Worm (Caenorhabditis elegans) whole organism, dauer: Measurements from ENCODE around the gene K07F5.15.
"Not testable (repeated sequence)": the region's sequence is repeated elsewhere in the genome, so short reads cannot be mapped to it uniquely, and the experiment has no call there.

Source experiments
- unc-62 ChIP-seq: sonication (generic microtip); optimal IDR thresholded peaks from 2 replicates; lab custom pipeline; 2017; ENCODE audit warnings: missing biosample characterization, missing genetic modification reagents, missing genetic modification characterization

K07F5.15 gene

DNA sequence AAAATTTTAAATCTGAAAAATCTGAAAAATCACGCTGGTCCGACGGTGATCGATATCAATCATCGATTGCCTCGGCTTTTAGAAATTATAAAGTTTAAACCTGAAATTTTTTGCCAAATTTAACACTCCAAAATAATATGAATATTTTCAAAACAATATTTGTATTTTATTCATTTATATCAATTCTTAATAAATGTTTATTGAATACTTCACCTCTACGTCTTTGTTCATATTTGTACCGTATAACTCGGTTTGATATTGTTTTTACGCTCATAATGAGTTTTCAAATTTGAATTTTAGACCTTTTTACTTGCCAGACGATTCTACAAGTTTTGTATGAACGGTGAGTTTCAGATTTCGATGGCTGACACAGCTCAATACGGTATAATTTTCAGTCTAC is at the start of gene K07F5.15, which contains the start of gene K07F5.22:
Gene K07F5.15 (plus strand): TSS at position 301 of the 400 bp plus-strand sequence.
Gene K07F5.22 (plus strand): TSS at position 301 of the 400 bp plus-strand sequence.
- TF ChIP-seq unc-62: no peak

DNA sequence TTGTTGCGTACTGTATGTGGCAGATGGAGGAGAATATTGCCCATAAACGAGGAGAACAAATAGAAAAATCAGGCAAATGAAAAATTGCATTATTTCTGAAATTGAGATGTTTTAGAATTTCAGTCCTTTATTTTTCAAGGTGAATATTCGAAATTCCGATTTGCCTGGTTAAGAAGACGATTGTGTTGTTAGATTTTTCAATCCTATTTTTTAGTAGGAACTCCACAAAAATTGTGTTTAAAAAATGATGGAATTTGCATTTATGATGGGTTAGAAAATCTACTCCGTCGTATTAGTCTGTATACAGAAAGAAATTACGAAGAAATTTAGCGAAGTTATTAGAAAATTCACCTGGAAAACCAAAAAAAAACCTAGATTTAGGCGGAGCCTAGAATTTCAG is 49.4 kb upstream of the K07F5.15 start, which contains the start of gene egl-20:
Gene egl-20 (minus strand): TSS at position 101 of the 400 bp plus-strand sequence.
- TF ChIP-seq unc-62: no peak

DNA sequence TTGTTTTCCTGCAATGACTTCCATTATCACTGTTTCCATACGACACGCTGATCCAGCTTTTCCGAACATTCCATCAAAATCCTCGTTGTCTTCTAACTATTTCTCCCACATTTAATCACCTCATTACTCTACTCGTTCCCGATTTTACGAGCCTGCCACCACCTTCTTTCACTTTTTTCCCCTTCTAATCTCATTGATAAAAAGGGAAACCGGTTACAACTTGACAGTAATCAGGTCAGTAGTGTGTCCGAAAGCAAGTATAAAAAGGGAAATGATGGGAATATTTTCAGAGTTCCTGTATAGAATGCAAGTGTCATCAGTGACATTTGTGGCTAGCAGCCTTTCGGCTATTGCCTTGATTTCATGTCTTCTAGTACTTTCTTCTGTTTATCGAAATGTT is 43.3 kb upstream of the K07F5.15 start, which contains the start of gene col-123:
Gene col-123 (plus strand): TSS at position 301 of the 400 bp plus-strand sequence.
- no peak for TF ChIP-seq unc-62

DNA sequence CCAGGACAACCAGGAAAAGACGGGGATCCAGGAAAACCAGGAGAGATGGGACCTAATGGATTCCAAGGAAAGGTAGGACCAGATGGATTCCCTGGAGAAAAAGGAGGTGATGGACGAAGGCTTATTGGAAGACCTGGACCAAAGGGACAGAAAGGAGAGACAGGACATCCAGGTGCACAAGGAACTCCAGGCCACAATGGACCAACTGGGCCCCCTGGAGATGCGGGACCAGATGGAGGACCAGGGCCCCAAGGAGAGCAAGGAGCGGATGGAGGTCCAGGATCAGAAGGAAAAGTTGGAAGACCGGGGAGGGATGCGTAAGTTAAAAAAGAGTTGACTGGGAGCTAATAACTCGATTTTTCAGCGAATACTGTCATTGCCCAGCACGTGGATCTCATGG is 42.3 kb upstream of the K07F5.15 start:
- no peak for TF ChIP-seq unc-62

DNA sequence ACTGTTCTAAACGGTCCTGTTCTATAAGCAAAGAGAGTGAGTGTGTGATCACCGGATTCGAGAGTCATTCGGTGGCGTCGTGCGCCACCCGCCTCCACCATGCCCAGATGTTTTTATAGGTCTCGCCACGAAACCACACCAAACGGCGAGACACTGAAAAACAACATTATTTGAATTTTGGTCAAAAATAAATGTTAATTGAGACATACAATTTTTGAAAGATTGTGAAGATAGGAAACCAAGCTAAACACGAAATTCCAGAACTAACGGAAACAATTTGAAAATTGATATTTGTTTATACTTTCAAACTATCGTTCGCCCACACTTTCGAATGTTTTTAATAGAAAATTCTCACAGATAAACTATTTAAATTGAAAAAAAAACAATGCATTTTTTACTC is 40.4 kb upstream of the K07F5.15 start, which contains the start of gene catp-6:
Gene catp-6 (minus strand): TSS at position 101 of the 400 bp plus-strand sequence.
- no peak for TF ChIP-seq unc-62

DNA sequence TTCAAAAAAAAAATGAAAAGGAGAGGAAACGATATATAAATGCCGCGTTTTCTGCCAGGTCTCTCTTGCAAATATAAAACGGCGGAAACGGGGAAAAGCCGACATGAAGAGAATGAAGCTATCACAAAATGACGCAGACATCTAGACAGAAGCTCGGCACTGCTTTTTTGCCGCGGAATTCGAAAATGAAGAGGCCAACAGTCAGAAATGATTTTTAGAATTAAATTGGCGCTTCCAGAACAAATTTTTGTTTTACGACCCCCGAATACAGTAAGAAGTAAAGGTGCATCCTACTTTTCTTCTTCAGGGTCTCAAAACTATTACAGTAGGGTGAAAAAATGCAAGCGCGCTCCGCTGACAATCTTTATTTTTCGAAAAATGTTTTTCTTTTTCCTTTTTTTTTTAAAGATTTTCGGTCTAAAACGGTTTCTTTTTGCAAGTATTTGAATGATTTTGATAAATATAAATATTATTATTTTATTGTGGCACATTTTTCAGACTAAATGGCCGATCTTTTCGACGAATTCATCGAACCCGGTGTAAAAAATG is 39.6 kb upstream of the K07F5.15 start, which contains the start of gene mtr-4:
Gene mtr-4 (plus strand): TSS at position 499 of the 549 bp plus-strand sequence.
- no peak for TF ChIP-seq unc-62

DNA sequence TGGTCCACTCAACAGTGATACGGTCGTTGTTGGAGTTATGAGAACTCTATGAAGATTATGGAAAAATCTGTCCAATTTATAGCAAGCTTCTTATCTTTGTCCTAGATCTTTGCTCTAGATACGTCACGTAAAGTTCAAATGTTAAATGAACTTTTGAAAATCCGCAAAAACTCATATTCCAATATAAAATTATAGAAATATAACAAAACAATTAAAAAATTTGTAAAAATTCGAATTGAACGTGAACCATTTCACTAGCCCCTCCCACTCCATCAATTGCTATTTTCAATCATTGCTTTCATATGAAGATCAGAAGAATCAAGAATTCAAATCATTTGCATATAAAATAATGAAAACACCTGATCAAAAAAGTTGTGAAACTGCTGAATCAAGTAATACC is 32.3 kb upstream of the K07F5.15 start, which contains the start of gene kin-21:
Gene kin-21 (plus strand): TSS at position 301 of the 400 bp plus-strand sequence.
- no peak for TF ChIP-seq unc-62

DNA sequence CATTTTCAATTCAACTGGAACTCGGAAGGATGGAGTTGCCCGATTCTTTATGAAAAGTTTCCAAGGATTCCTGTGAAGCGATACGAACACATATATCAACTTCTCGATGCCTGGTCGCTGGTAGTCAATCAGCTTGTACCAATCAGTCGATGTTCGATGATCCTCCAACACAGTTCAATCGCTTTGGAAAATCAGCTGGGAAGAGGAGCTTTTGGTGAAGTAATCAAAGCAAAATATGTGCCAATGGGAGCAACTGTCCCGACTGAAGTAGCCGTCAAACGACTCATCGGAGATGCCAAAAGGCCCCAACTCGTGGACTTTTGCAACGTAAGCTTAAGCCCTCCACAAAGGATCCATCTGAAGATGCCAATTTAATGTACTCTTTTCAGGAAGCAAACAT is 31.5 kb upstream of the K07F5.15 start:
- TF ChIP-seq unc-62: no peak

DNA sequence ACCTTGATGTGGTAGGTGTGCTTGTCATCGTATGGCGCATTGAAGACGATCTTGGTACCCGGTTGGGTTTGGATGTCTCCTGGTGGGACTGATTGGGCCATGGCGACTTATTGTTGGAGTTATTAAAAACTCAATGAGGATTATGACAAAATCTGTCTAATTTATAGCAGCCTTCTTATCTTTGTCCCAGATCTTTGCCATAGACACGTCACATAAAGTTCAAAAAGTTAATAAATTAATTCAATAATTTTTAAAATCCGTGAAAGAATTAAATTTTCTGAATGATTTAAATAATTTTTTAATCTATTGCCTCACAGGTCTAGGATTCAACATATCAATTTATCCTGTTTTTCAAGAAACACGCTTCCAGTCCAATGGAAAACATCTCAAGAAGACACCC is 28.6 kb upstream of the K07F5.15 start, which contains the start of gene msp-81:
Gene msp-81 (minus strand): TSS at position 101 of the 400 bp plus-strand sequence.
- no peak for TF ChIP-seq unc-62

DNA sequence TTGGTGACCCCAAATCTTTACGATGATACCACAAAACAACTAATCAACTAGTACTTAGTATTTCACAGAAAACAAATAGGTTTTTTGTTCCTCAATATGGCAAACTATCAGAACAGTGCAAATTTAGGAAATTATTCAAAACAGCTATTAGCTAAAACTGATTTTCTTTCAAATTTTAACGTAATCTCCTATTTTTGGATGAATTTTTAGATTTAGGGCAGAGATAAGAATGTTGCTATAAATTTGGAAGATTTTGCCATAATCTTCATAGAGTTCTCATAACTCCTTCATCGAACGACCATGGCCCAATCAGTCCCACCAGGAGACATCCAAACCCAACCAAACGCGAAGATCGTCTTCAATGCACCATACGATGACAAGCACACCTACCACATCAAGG is 27.5 kb upstream of the K07F5.15 start, which contains the start of gene msp-10:
Gene msp-10 (plus strand): TSS at position 301 of the 400 bp plus-strand sequence.
- not testable (repeated sequence) for TF ChIP-seq unc-62

DNA sequence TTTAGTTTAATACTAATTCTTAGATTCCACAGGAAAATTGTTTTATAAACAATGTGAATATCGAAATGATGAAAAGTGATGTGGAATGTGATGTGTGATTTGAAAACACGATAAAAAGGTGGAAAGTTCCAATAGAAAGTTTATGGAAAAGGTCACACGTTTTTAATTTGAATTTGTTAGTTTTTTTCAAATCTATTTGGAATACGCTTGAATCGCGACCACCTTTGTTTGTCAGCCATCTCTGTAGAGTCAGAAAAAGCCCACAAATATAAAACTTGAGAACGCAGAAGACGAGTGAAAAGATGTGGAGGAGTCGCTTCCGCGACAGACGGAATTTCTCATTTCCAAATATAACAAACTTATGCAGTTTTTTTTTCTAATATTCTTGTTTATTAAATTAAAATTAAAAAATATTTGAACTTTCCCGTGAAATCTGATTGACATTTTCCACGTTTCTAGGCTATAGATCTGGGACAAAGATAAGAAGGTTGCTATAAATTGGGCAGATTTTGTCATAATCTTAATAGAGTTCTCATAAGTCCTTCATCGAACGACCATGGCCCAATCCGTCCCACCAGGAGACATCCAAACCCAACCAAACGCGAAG is 23.8 kb upstream of the K07F5.15 start, which contains the start of the genes kin-24 and msp-56:
Gene kin-24 (minus strand): TSS at position 101 of the 607 bp plus-strand sequence.
Gene msp-56 (plus strand): TSS at position 557 of the 607 bp plus-strand sequence.
- no peak for TF ChIP-seq unc-62

DNA sequence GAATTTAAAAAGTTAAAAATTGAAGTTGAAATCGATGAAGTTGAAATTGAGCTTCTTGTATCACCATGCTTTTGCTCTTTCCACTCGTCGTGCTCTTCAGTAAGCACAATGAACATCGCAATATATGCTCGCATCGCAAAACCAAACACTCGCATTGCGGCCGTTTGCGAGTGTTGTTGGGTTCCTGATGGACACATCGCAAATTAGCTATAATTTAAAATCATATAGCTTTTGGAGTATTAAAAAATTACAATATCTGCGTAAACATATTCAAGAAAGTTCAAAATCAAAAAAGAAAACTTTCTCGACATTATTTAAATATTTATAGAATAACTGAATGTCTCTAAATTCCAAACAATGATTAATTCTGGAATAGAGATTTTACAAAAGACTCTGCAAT is 22.8 kb upstream of the K07F5.15 start, which contains the start of gene K07F5.17:
Gene K07F5.17 (plus strand): TSS at position 301 of the 400 bp plus-strand sequence.
- TF ChIP-seq unc-62: no peak

DNA sequence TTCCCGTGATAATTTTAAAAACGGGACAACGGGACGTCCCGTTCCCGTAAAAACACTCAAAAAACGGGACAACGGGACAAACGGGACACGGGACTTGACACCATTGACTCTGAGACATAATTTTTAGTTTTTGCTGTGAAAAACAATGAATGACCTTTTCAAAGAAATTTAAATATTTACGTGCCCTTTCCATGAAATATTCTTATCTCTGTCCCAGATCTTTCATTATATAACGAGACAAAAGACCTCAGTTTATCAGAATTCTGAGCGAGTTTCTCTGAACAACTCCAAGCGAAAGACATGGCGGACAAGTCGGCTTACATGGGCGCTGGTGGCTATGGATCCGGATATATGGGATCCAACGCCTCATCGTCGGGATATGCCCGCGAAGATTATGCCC is 21.1 kb upstream of the K07F5.15 start, which contains the start of gene nspd-2:
Gene nspd-2 (plus strand): TSS at position 301 of the 400 bp plus-strand sequence.
- no peak for TF ChIP-seq unc-62

DNA sequence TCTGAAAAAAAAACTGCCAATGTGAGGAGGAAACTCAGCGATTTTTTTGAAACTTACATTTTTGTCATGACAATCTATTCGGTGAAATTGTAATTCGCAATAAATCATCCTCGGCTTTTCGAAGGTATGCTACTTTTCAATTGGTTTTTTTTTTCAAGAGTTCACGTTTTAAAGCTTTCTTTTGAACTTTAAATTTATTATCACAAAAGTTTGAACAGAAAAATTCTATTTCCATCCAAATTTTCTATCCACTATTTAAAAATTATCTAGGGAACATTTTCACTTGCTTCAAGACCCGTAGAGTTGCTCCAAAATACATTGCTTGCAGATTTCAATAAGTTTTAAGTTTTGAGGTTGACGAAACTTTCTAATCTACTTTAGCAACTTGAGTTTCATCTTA is 18.3 kb upstream of the K07F5.15 start, which contains the start of gene K07F5.6:
Gene K07F5.6 (minus strand): TSS at position 101 of the 400 bp plus-strand sequence.
- TF ChIP-seq unc-62: no peak

DNA sequence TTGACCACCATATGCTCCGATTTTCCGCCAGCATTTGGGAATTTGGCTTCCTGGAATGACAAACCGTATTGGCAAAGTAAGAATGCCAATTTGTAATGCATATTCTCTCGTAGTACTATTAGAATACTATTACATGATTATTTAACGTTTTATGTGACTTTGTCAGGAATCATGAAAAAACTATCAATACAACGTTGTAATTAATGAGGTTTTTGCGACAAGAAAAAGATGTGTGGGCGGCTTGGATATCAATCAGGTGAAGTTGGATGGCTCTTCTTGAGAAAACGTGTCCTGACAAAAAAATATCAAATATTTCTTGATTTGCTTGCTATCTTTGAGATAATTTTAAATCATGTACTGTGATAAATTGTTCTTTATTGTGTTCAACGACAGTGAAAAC is 16.8 kb upstream of the K07F5.15 start, which contains the start of gene K07F5.7:
Gene K07F5.7 (minus strand): TSS at position 101 of the 400 bp plus-strand sequence.
- TF ChIP-seq unc-62: no peak

DNA sequence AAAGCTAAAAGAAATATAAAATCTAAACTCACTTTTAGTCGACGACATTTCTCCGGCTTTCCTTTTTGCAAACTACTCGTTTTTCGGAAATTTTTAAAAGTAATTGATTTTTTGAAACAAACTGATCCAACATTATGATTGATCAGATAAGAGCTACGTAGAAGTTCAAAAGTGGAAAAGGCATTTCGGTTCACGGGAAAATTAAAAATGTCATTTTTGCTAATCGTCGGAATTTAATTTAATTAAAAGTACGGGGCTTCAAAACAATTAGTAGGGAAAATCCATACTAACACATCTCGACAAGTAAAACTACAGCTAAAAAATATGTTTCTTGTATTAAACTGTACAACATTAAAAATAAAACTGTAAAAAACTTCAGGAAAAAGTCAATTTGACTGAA is 15.3 kb upstream of the K07F5.15 start, which contains the start of gene K07F5.8:
Gene K07F5.8 (minus strand): TSS at position 101 of the 400 bp plus-strand sequence.
- no peak for TF ChIP-seq unc-62

DNA sequence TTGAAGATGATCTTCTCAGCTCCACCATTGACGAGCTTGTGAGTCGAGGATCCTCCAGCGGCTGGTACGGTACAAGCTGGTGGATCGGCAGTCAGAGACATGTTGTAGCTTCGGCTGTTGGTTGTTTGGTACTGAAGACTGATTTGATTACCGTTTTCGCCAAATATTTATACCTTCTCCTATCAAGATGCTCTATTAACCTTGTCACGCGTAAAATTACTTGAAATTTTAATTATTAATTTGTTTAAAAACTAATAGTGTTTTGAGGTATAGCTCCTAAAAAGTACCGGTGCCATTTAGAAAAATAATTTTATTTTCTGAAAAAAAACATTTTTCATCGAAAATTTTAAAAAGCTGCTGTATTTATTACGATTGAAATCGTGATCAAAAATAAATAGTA is 13.9 kb upstream of the K07F5.15 start, which contains the start of gene ssp-10:
Gene ssp-10 (minus strand): TSS at position 101 of the 400 bp plus-strand sequence.
- no peak for TF ChIP-seq unc-62
